Fruit fly (Drosophila melanogaster) whole organism, embryonic: ENCODE measurements around the gene CIA30.

Experiments
- ATbp ChIP-seq: fragments of 200-800 bp; sonication (Bioruptor generic); optimal IDR thresholded peaks from 2 replicates; lab custom pipeline; 2017; ENCODE audit warnings: missing biosample characterization, mild to moderate bottlenecking, missing genetic modification characterization, missing genetic modification reagents
- Bdp1 ChIP-seq: fragments of 200-800 bp; sonication (Bioruptor generic); optimal IDR thresholded peaks from 3 replicates; lab custom pipeline; 2016; ENCODE audit warnings: missing biosample characterization, missing genetic modification characterization
- Blimp-1 ChIP-seq: fragments of 200-800 bp; sonication (Bioruptor generic); optimal IDR thresholded peaks from 3 replicates; lab custom pipeline; 2018; ENCODE audit warnings: missing biosample characterization, missing genetic modification characterization, mild to moderate bottlenecking, moderate library complexity, missing genetic modification reagents
- CG10654 ChIP-seq: fragments of 200-800 bp; sonication (Bioruptor generic); optimal IDR thresholded peaks from 2 replicates; lab custom pipeline; 2016; ENCODE audit warnings: missing biosample characterization, missing genetic modification characterization
- CG11723 ChIP-seq: fragments of 200-800 bp; sonication (Bioruptor generic); optimal IDR thresholded peaks from 2 replicates; lab custom pipeline; 2017; ENCODE audit warnings: missing biosample characterization, mild to moderate bottlenecking, missing genetic modification characterization
- CG12744 ChIP-seq: fragments of 200-800 bp; sonication (Bioruptor generic); optimal IDR thresholded peaks from 2 replicates; lab custom pipeline; 2016; ENCODE audit warnings: missing biosample characterization, missing genetic modification characterization
- CG12942 ChIP-seq: fragments of 200-800 bp; sonication (Bioruptor generic); optimal IDR thresholded peaks from 3 replicates; lab custom pipeline; 2016; ENCODE audit warnings: missing biosample characterization, missing genetic modification characterization
- CG14860 ChIP-seq: fragments of 200-800 bp; sonication (Bioruptor generic); IDR thresholded peaks from 3 replicates; pipeline ENCODE4 v1.3.6; 2022; ENCODE audit warnings: missing biosample characterization, missing genetic modification characterization; ENCODE audit not compliant: partially characterized antibody
- CG15269 ChIP-seq: fragments of 200-800 bp; sonication (Bioruptor generic); optimal IDR thresholded peaks from 2 replicates; lab custom pipeline; 2018; ENCODE audit warnings: missing biosample characterization, mild to moderate bottlenecking, missing genetic modification characterization, moderate library complexity
- CG1603 ChIP-seq: fragments of 200-800 bp; sonication (Bioruptor generic); optimal IDR thresholded peaks from 2 replicates; lab custom pipeline; 2019; ENCODE audit warnings: missing biosample characterization, mild to moderate bottlenecking, missing genetic modification characterization, moderate library complexity
- CG17359 ChIP-seq: fragments of 200-800 bp; sonication (Bioruptor generic); optimal IDR thresholded peaks from 3 replicates; lab custom pipeline; 2018; ENCODE audit warnings: missing biosample characterization, mild to moderate bottlenecking, missing genetic modification characterization, moderate library complexity
- CG17361 ChIP-seq: fragments of 200-800 bp; sonication (Bioruptor generic); IDR thresholded peaks from 3 replicates; pipeline ENCODE4 v1.3.6; 2022; ENCODE audit warnings: missing biosample characterization, missing genetic modification characterization
- CG17802 ChIP-seq: fragments of 200-800 bp; sonication (Bioruptor generic); optimal IDR thresholded peaks from 2 replicates; lab custom pipeline; 2018; ENCODE audit warnings: missing biosample characterization, mild to moderate bottlenecking, missing genetic modification characterization, moderate library complexity
- CG2120 ChIP-seq: fragments of 200-800 bp; sonication (Bioruptor generic); optimal IDR thresholded peaks from 3 replicates; lab custom pipeline; 2016; ENCODE audit warnings: missing biosample characterization, missing genetic modification characterization
- CG32532 ChIP-seq: fragments of 200-800 bp; sonication (Bioruptor generic); IDR thresholded peaks from 2 replicates; pipeline ENCODE4 v1.3.6; 2022; ENCODE audit warnings: missing biosample characterization, missing genetic modification characterization
- CG34224 ChIP-seq: fragments of 200-800 bp; sonication (Bioruptor generic); IDR thresholded peaks from 3 replicates; pipeline ENCODE4 v1.3.6; 2022; ENCODE audit warnings: missing biosample characterization, missing genetic modification characterization; ENCODE audit not compliant: partially characterized antibody
- CG3847 ChIP-seq: fragments of 200-800 bp; sonication (Bioruptor generic); IDR thresholded peaks from 2 replicates; pipeline ENCODE4 v1.3.6; 2022; ENCODE audit warnings: missing biosample characterization, missing genetic modification characterization
- CG4854 ChIP-seq: fragments of 200-800 bp; sonication (Bioruptor generic); optimal IDR thresholded peaks from 2 replicates; lab custom pipeline; 2016; ENCODE audit warnings: missing biosample characterization, missing genetic modification characterization, inconsistent platforms
- CG6272 ChIP-seq: fragments of 200-800 bp; sonication (Bioruptor generic); IDR thresholded peaks from 2 replicates; pipeline ENCODE4 v1.3.6; 2022; ENCODE audit warnings: missing biosample characterization, missing genetic modification characterization
- Camta ChIP-seq: fragments of 200-800 bp; sonication (Bioruptor generic); optimal IDR thresholded peaks from 2 replicates; lab custom pipeline; 2016; ENCODE audit warnings: missing biosample characterization, missing genetic modification characterization
- Doc2 ChIP-seq: fragments of 200-800 bp; sonication (Bioruptor generic); IDR thresholded peaks from 2 replicates; pipeline ENCODE4 v1.3.6; 2022; ENCODE audit warnings: missing biosample characterization, missing genetic modification characterization
- Ets97D ChIP-seq: fragments of 200-800 bp; sonication (Bioruptor generic); optimal IDR thresholded peaks from 3 replicates; lab custom pipeline; 2016; ENCODE audit warnings: missing biosample characterization, missing genetic modification characterization
- HLH3B ChIP-seq: fragments of 200-800 bp; sonication (Bioruptor generic); IDR thresholded peaks from 2 replicates; pipeline ENCODE4 v1.3.6; 2022; ENCODE audit warnings: missing biosample characterization, missing genetic modification characterization
- HmgZ ChIP-seq: fragments of 200-800 bp; sonication (Bioruptor generic); optimal IDR thresholded peaks from 2 replicates; lab custom pipeline; 2018; ENCODE audit warnings: missing biosample characterization, mild to moderate bottlenecking, missing genetic modification characterization
- Hsf ChIP-seq: fragments of 200-800 bp; sonication (Bioruptor generic); optimal IDR thresholded peaks from 3 replicates; lab custom pipeline; 2016; ENCODE audit warnings: missing biosample characterization, missing genetic modification characterization
- Neu2 ChIP-seq: fragments of 200-800 bp; sonication (Bioruptor generic); optimal IDR thresholded peaks from 3 replicates; lab custom pipeline; 2016; ENCODE audit warnings: missing biosample characterization, missing genetic modification characterization, borderline replicate concordance
- Sin3A ChIP-seq: fragments of >200 bp; optimal IDR thresholded peaks from 2 replicates; lab custom pipeline; 2018
- ato ChIP-seq: fragments of 200-800 bp; sonication (Bioruptor generic); IDR thresholded peaks from 2 replicates; pipeline ENCODE4 v1.3.6; 2022; ENCODE audit warnings: missing biosample characterization, missing genetic modification characterization; ENCODE audit not compliant: partially characterized antibody
- dati ChIP-seq: fragments of 200-800 bp; sonication (Bioruptor generic); IDR thresholded peaks from 2 replicates; pipeline ENCODE4 v1.3.6; 2022; ENCODE audit warnings: missing biosample characterization, missing genetic modification characterization
- dmrt99B ChIP-seq: fragments of 200-800 bp; sonication (Bioruptor generic); optimal IDR thresholded peaks from 2 replicates; lab custom pipeline; 2018; ENCODE audit warnings: missing biosample characterization, mild to moderate bottlenecking, missing genetic modification characterization, moderate library complexity
- exex ChIP-seq: fragments of 200-800 bp; sonication (Bioruptor generic); optimal IDR thresholded peaks from 4 replicates; lab custom pipeline; 2018; ENCODE audit warnings: missing biosample characterization, mild to moderate bottlenecking, missing genetic modification characterization, moderate library complexity
- fd96Cb ChIP-seq: fragments of 200-800 bp; sonication (Bioruptor generic); optimal IDR thresholded peaks from 2 replicates; lab custom pipeline; 2018; ENCODE audit warnings: missing biosample characterization, mild to moderate bottlenecking, missing genetic modification characterization, moderate library complexity
- gem ChIP-seq: fragments of 200-800 bp; sonication (Bioruptor generic); optimal IDR thresholded peaks from 2 replicates; lab custom pipeline; 2019; ENCODE audit warnings: missing biosample characterization, mild to moderate bottlenecking, missing genetic modification characterization, moderate library complexity
- gt ChIP-seq: fragments of 200-800 bp; sonication (Bioruptor generic); IDR thresholded peaks from 2 replicates; pipeline ENCODE4 v1.3.6; 2022; ENCODE audit warnings: missing biosample characterization, missing genetic modification characterization
- ham ChIP-seq: fragments of 200-800 bp; sonication (Bioruptor generic); IDR thresholded peaks from 2 replicates; pipeline ENCODE4 v1.3.6; 2022; ENCODE audit warnings: missing biosample characterization, missing genetic modification characterization
- her ChIP-seq: fragments of 200-800 bp; sonication (Bioruptor generic); optimal IDR thresholded peaks from 2 replicates; lab custom pipeline; 2016; ENCODE audit warnings: missing biosample characterization, missing genetic modification characterization
- lbe ChIP-seq: fragments of 200-800 bp; sonication (Bioruptor generic); optimal IDR thresholded peaks from 2 replicates; lab custom pipeline; 2016; ENCODE audit warnings: missing biosample characterization, mild to moderate bottlenecking, missing genetic modification characterization
- lilli ChIP-seq: fragments of 200-800 bp; sonication (Bioruptor generic); optimal IDR thresholded peaks from 3 replicates; lab custom pipeline; 2016; ENCODE audit warnings: missing biosample characterization, missing genetic modification characterization
- lola ChIP-seq, 3 experiments: fragments of >200 bp in 2 of 3; fragments of 200-800 bp in 1 of 3; sonication (Bioruptor generic) in 1 of 3; optimal IDR thresholded peaks; 2 replicates each; lab custom pipeline; 2017 to 2019; ENCODE audit warnings: missing biosample characterization in 3 of 3, missing genetic modification characterization in 3 of 3, mild to moderate bottlenecking in 1 of 3, moderate library complexity in 1 of 3
- mirr ChIP-seq: fragments of 200-800 bp; sonication (Bioruptor generic); optimal IDR thresholded peaks from 3 replicates; lab custom pipeline; 2018; ENCODE audit warnings: missing biosample characterization, mild to moderate bottlenecking, missing genetic modification characterization
- mld ChIP-seq: fragments of 200-800 bp; sonication (Bioruptor generic); IDR thresholded peaks from 3 replicates; pipeline ENCODE4 v1.3.6; 2022; ENCODE audit warnings: missing biosample characterization, missing genetic modification characterization; ENCODE audit not compliant: partially characterized antibody
- nerfin-2 ChIP-seq: fragments of 200-800 bp; sonication (Bioruptor generic); IDR thresholded peaks from 2 replicates; pipeline ENCODE4 v1.3.6; 2022; ENCODE audit warnings: missing biosample characterization, missing genetic modification characterization; ENCODE audit not compliant: partially characterized antibody
- oc ChIP-seq: fragments of 200-800 bp; sonication (Bioruptor generic); optimal IDR thresholded peaks from 2 replicates; lab custom pipeline; 2018; ENCODE audit warnings: missing biosample characterization, mild to moderate bottlenecking, missing genetic modification characterization, moderate library complexity
- pnt ChIP-seq: fragments of 200-800 bp; sonication (Bioruptor generic); optimal IDR thresholded peaks from 3 replicates; lab custom pipeline; 2016; ENCODE audit warnings: missing biosample characterization, missing genetic modification characterization
- prd ChIP-seq, 3 experiments: fragments of >200 bp in 2 of 3; fragments of 200-800 bp in 1 of 3; sonication (Bioruptor generic) in 1 of 3; optimal IDR thresholded peaks in 2 of 3; IDR thresholded peaks in 1 of 3; 2 replicates in 2 of 3; 3 replicates in 1 of 3; pipeline versions ENCODE4 v1.3.6 to Lab custom; 2017 to 2022; ENCODE audit warnings: missing biosample characterization in 1 of 3, missing genetic modification characterization in 1 of 3
- pum ChIP-seq: fragments of 200-800 bp; sonication (Bioruptor generic); optimal IDR thresholded peaks from 2 replicates; lab custom pipeline; 2016; ENCODE audit warnings: missing biosample characterization, missing genetic modification characterization
- pzg ChIP-seq: fragments of 200-800 bp; sonication (Bioruptor generic); optimal IDR thresholded peaks from 3 replicates; lab custom pipeline; 2018; ENCODE audit warnings: missing biosample characterization, mild to moderate bottlenecking, missing genetic modification characterization, moderate library complexity
- vvl ChIP-seq: fragments of 200-800 bp; sonication (Bioruptor generic); IDR thresholded peaks from 2 replicates; pipeline ENCODE4 v1.3.6; 2022; ENCODE audit warnings: missing biosample characterization, missing genetic modification characterization
- zen2 ChIP-seq: fragments of 200-800 bp; sonication (Bioruptor generic); IDR thresholded peaks from 3 replicates; pipeline ENCODE4 v1.3.6; 2022; ENCODE audit warnings: missing biosample characterization, missing genetic modification characterization; ENCODE audit not compliant: partially characterized antibody

CIA30 gene

DNA sequence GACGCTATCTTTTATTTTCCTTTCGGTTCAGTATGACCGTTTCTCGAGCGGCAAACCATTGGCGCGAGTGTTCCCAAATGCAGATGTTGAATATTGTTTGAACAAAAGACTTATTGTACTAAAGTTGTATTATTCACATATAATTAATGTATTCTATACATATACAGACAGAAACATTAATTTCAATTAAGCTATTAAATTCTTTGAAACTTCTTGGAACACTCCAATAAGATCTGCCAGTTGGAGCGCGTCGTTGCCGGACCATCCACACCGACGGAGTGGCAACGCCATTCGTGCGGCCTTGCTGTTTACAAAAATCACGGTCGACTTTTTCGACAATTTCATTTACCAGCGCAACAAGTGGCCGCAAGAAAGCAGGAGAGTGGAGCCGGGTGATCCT lies 8.3 kb downstream of the CIA30 start, which contains the start of the genes Wdr24 and IntS11 (continued):
- TF ChIP-seq Hsf (GFP tag; lab: Kevin White, UChicago) (peak; percentile 87), CG2120 (peak; percentile 97), lilli (GFP tag; lab: Kevin White, UChicago) (peak; percentile 93), CG10654 (GFP tag; lab: Kevin White, UChicago) (peak; percentile 48), CG14860 (GFP tag; lab: Robert Waterston, UW) (no peak), HLH3B (peak; percentile 90), mirr (GFP tag; lab: Kevin White, UChicago) (peak; percentile 73), CG3847 (GFP tag; lab: Robert Waterston, UW) (peak; percentile 96), zen2 (GFP tag; lab: Robert Waterston, UW) (no peak), CG6272 (GFP tag; lab: Robert Waterston, UW) (peak; percentile 88), CG17359 (tag; lab: Kevin White, UChicago) (peak; percentile 70), lola (GFP tag; optimal IDR thresholded peaks at IDR 0.05; lab: Kevin White, UChicago) (peak in 1 of 3 experiments; percentile 49), CG15269 (tag; lab: Kevin White, UChicago) (peak; percentile 86), fd96Cb (peak; percentile 75), Blimp-1 (GFP tag; lab: Kevin White, UChicago) (no peak), pum (GFP tag; lab: Kevin White, UChicago) (peak; percentile 52), CG34224 (GFP tag; lab: Robert Waterston, UW) (peak; percentile 31; the same call in 1 of the 3 replicates), gt (GFP tag; lab: Robert Waterston, UW) (peak; percentile 68), CG12744 (GFP tag; lab: Kevin White, UChicago) (peak; percentile 63), ato (GFP tag; lab: Robert Waterston, UW) (no peak), Neu2 (GFP tag; lab: Kevin White, UChicago) (no peak), CG4854 (GFP tag; lab: Kevin White, UChicago) (peak; percentile 58), dmrt99B (tag; lab: Kevin White, UChicago) (no peak), ham (GFP tag; lab: Robert Waterston, UW) (peak; percentile 77; the same call in 1 of the 2 replicates), Sin3A (lab: Kevin White, UChicago) (peak; percentile 93), dati (GFP tag; lab: Robert Waterston, UW) (0 out of 2 replicates have a peak, but pooled peaks have one; percentile 39), vvl (GFP tag; lab: Robert Waterston, UW) (peak; percentile 96), Doc2 (peak; percentile 64), her (GFP tag; lab: Kevin White, UChicago) (no peak), nerfin-2 (GFP tag; lab: Robert Waterston, UW) (0 out of 2 replicates have a peak, but pooled peaks have one; percentile 9), Bdp1 (peak; percentile 44), ATbp (GFP tag; lab: Kevin White, UChicago) (no peak), HmgZ (tag; lab: Kevin White, UChicago) (peak; percentile 94), Ets97D (GFP tag; lab: Kevin White, UChicago) (peak; percentile 67), CG32532 (peak; percentile 96), prd (optimal IDR thresholded peaks at IDR 0.05; lab: Kevin White, UChicago) (no peak), prd (GFP tag; IDR thresholded peaks at IDR 0.05; lab: Robert Waterston, UW) (peak; percentile 96), CG11723 (GFP tag; lab: Kevin White, UChicago) (no peak), exex (tag; lab: Kevin White, UChicago) (peak; percentile 60), Camta (GFP tag; lab: Kevin White, UChicago) (peak; percentile 31), lbe (peak; percentile 83), gem (tag; lab: Kevin White, UChicago) (peak; percentile 89), CG17802 (tag; lab: Kevin White, UChicago) (peak; percentile 10), oc (tag; lab: Kevin White, UChicago) (no peak), pnt (GFP tag; lab: Kevin White, UChicago) (peak; percentile 61), mld (GFP tag; lab: Robert Waterston, UW) (no peak), CG12942 (GFP tag; lab: Kevin White, UChicago) (peak; percentile 72), CG17361 (peak; percentile 81), CG1603 (peak; percentile 89), pzg (peak; percentile 73)
